Fruit fly (Drosophila melanogaster): Measurements from ENCODE around the gene osk.

DNA sequence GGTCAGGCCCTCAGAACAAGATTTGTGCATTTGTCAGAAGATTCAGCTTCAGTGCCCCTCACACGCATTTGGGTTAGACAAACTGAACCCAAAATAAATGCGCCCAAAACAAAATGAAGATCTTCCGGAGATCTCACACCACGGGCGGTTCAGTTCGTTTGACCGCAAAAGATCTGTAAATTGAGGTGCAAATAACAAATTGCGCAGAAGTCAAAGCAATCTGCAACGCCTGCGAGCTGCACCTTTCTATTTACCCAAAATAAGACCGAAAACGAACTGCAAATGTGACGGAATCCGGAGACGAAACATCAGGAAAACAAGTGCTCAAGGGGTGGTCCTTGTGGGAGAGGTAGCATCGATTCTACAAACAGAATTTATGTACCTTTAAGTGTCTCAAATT, 30.6 kb downstream of the osk start:
- TF ChIP-seq CG33017 (tag; optimal IDR thresholded peaks at IDR 0.05) (no peak), CG7101 (tag; optimal IDR thresholded peaks at IDR 0.05) (no peak), CG11617 (GFP tag; optimal IDR thresholded peaks at IDR 0.05) (no peak)
